Worm (Caenorhabditis elegans): ENCODE results near the gene pgp-7.

ce11 chrX:10851735-10852134 lies 18.3 kb downstream of the pgp-7 start:
- no peak for TF ChIP-seq ceh-36 (tag; optimal IDR thresholded peaks at IDR 0.05)
- TF ChIP-seq tbx-11 (GFP tag; IDR thresholded peaks at IDR 0.05), result no peak
- no peak for TF ChIP-seq sea-1 (GFP tag; conservative IDR thresholded peaks at IDR 0.05)
- no peak for TF ChIP-seq ama-1 (optimal IDR thresholded peaks at IDR 0.05)
- no peak for TF ChIP-seq flt-1 (GFP tag; IDR thresholded peaks at IDR 0.05)
- no peak for TF ChIP-seq hmg-4 (GFP tag; optimal IDR thresholded peaks at IDR 0.05)
- TF ChIP-seq hmbx-1 (tag; optimal IDR thresholded peaks at IDR 0.05), result no peak
- no peak for TF ChIP-seq B0310.2 (tag; optimal IDR thresholded peaks at IDR 0.05)
- TF ChIP-seq scrt-1 (GFP tag; IDR thresholded peaks at IDR 0.05), result no peak
